Worm (Caenorhabditis elegans): ENCODE results near the gene skr-8.
"Not testable (repeated sequence)": the region's sequence is repeated elsewhere in the genome, so short reads cannot be mapped to it uniquely, and the experiment has no call there.

Gene skr-8

DNA sequence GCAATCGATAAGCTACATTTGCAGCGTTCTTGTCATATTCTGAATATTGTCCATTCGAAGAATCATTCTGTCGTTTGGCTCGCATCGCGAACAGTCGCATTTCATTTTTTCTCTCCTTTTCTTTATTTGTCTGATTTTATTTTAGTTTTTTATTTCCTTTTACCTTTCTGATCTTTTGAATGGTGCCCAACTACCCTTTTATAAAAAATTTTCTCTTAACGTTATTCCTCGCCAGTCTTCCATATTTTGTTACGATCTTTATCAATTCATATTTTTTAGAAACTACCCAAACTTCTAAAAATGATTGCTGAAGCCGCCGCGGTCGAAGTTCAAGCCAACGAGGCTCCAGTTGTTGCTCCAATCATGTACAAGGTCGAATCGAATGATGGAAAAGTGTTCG lies 2.4 kb downstream of the skr-8 start, which contains the start of gene skr-9:
TSS of gene skr-9 (plus strand) at position 301 of the 400 bp plus-strand sequence.
- not testable (repeated sequence) for TF ChIP-seq daf-12, nhr-25, pqm-1 (tag; optimal IDR thresholded peaks at IDR 0.05)

DNA sequence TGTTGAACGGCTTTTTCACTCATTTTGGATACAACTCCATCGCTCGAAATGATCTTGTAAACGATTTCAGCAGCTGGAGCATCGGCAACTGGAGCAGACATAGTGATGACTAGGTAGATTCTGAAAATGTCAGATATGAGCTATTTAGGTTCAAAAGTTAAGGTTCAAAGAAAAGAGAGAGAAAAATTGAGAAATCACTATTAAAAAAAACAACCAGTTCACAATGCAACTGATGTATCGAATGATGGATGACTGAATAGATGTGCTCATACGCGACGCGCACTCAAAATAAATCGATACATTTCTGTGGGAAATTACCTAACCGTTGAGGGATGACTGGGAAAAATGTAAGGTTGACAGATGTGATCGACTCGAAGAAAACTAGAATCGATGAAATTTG lies 3.1 kb downstream of the skr-8 start, which contains the start of gene skr-13:
TSS of gene skr-13 (minus strand) at position 101 of the 400 bp plus-strand sequence.
- no peak for TF ChIP-seq zag-1 (tag; optimal IDR thresholded peaks at IDR 0.05)

- TF ChIP-seq nhr-237 (tag; optimal IDR thresholded peaks at IDR 0.05) (no peak), elt-3 (tag; optimal IDR thresholded peaks at IDR 0.05) (no peak), tbx-2 (tag; optimal IDR thresholded peaks at IDR 0.05) (no peak)
These were observed 12.6 kb downstream of the skr-8 start for ce11 chrIV:17153002-17153401.

DNA sequence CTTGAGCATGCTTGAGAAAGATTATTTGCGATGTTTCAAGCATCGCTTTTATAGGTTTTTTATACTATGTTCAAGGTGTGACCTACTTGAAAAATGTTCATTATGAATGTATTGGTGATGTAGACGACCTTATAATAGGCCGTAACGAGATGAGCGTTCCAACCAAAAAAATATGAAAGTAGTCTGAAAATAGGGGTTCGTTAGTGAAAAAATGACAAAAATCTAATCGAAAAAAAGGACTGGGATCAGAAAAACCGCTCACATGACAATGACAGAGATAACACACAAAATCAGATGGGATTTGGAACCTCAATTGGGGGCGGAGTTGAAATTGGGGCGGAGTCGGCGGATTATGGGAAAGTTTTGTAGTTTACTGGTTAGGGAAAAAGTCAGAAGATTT lies 14.8 kb downstream of the skr-8 start, which contains the start of gene Y116A8C.40:
TSS of gene Y116A8C.40 (minus strand) at position 101 of the 400 bp plus-strand sequence.
- TF ChIP-seq unc-39 (tag; optimal IDR thresholded peaks at IDR 0.05) (no peak), mml-1 (tag; optimal IDR thresholded peaks at IDR 0.05) (no peak), fkh-10 (GFP tag; optimal IDR thresholded peaks at IDR 0.05) (no peak), elt-1 (tag; optimal IDR thresholded peaks at IDR 0.05) (no peak), nhr-11 (tag; optimal IDR thresholded peaks at IDR 0.05) (no peak), nhr-12 (tag; optimal IDR thresholded peaks at IDR 0.05) (no peak), R02D3.7 (tag; optimal IDR thresholded peaks at IDR 0.05) (no peak), nhr-25 (tag; optimal IDR thresholded peaks at IDR 0.05) (no peak), ZK546.5 (tag; optimal IDR thresholded peaks at IDR 0.05) (no peak)

DNA sequence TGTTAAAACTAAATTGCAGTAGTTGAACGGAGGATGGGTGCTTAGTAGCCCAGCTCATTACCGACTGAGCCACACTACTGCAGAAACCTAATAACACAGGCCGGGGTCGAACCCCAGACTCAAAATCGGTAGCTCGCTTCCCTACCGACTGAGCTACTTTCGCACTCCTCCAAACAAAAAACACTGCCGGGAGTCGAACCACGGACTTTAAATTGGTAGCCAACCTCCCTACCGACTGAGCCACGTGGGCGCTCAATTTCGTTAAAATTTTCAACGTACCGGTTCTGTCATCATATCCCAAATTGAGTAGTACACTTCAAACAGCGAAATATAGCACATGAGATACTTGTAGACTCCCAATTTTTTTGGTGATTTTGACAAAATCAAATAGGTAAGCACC lies 15.2 kb downstream of the skr-8 start:
- no peak for TF ChIP-seq snpc-4 (tag; optimal IDR thresholded peaks at IDR 0.05)
- TF ChIP-seq nhr-237 (tag; optimal IDR thresholded peaks at IDR 0.05): no peak
- TF ChIP-seq tbx-2 (tag; optimal IDR thresholded peaks at IDR 0.05): no peak
- no peak for TF ChIP-seq jun-1 (tag; optimal IDR thresholded peaks at IDR 0.05)
- no peak for TF ChIP-seq ceh-16 (tag; optimal IDR thresholded peaks at IDR 0.05)
- no peak for TF ChIP-seq hmg-11 (tag; optimal IDR thresholded peaks at IDR 0.05)
- TF ChIP-seq ceh-28 (tag; optimal IDR thresholded peaks at IDR 0.05): no peak
- no peak for TF ChIP-seq elt-3 (tag; optimal IDR thresholded peaks at IDR 0.05)

DNA sequence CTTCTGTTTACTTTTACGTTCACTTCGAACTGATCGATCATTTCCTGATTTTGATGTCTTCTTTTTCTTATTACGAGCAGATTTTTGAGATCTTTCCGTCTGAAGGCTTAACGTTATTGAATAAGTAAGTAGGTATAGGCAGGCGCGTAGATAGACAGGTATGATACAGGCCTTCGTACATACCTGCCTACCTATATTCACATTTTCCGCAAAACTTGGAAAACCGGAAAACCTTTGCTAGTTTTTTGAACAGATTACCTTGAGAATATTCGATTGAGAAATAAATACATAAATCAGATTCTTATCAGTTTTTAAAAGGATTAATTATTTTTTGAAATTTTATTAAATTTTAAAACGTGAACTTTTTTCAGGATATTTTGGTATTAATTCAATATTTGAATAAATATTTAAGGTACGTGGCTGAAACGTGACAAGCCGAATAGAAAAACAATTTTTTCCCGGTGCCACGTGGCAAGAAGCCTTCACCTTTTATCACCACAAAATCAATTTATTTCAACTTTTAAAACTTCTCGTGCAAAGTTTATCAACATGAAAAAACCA lies 34.5 kb downstream of the skr-8 start, which contains the start of the genes Y116A8C.37 and Y116A8C.38:
TSS of gene Y116A8C.37 (minus strand) at position 101 of the 561 bp plus-strand sequence.
TSS of gene Y116A8C.38 (plus strand) at position 511 of the 561 bp plus-strand sequence.
- TF ChIP-seq nhr-25 (tag; optimal IDR thresholded peaks at IDR 0.05) (no peak), nfya-1 (tag; optimal IDR thresholded peaks at IDR 0.05; ENCODE audit: insufficient read depth) (no peak), ceh-16 (tag; optimal IDR thresholded peaks at IDR 0.05) (no peak), sea-2 (GFP tag; optimal IDR thresholded peaks at IDR 0.05) (no peak), tbx-2 (tag; optimal IDR thresholded peaks at IDR 0.05) (no peak), mdl-1 (tag; optimal IDR thresholded peaks at IDR 0.05) (no peak), R02D3.7 (tag; optimal IDR thresholded peaks at IDR 0.05) (no peak), ama-1 (optimal IDR thresholded peaks at IDR 0.05) (no peak), nhr-28 (tag; optimal IDR thresholded peaks at IDR 0.05) (no peak), elt-3 (tag; optimal IDR thresholded peaks at IDR 0.05) (no peak), ztf-4 (tag; optimal IDR thresholded peaks at IDR 0.05) (no peak), ceh-28 (tag; optimal IDR thresholded peaks at IDR 0.05) (no peak), nhr-77 (tag; optimal IDR thresholded peaks at IDR 0.05) (no peak), skn-1 (tag; optimal IDR thresholded peaks at IDR 0.05) (no peak), lin-15B (tag; optimal IDR thresholded peaks at IDR 0.05) (no peak), fos-1 (tag; optimal IDR thresholded peaks at IDR 0.05) (no peak), jun-1 (tag; optimal IDR thresholded peaks at IDR 0.05) (no peak), nhr-11 (tag; optimal IDR thresholded peaks at IDR 0.05) (no peak)

DNA sequence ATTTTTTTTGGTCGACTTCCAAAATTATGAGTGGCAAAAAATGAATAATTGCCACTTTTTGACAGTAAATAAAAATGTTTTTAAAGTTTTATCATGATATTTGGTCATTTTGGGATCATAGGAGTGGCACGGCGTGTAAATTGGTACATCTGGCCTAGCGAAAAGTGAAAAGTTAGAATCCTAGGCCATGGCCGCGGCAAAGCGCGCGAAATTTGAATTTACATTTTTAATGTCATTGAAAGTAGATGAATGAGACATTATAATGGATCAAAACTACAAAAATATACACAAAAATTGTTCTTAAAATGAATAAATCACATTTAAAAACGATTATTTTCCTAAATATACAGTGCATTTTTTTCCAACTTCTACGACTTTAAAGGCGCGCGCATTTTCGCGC lies 39.1 kb downstream of the skr-8 start:
- TF ChIP-seq fkh-10 (GFP tag; optimal IDR thresholded peaks at IDR 0.05): no peak
- TF ChIP-seq tbx-2 (tag; optimal IDR thresholded peaks at IDR 0.05): no peak
- TF ChIP-seq mml-1 (tag; optimal IDR thresholded peaks at IDR 0.05): no peak
- no peak for TF ChIP-seq zag-1 (tag; optimal IDR thresholded peaks at IDR 0.05)
- TF ChIP-seq pha-4 (tag; optimal IDR thresholded peaks at IDR 0.05): no peak
- no peak for TF ChIP-seq elt-2 (tag; optimal IDR thresholded peaks at IDR 0.05)
- TF ChIP-seq hmg-11 (tag; optimal IDR thresholded peaks at IDR 0.05): no peak
- no peak for TF ChIP-seq nhr-12 (tag; optimal IDR thresholded peaks at IDR 0.05)
- no peak for TF ChIP-seq unc-39 (tag; optimal IDR thresholded peaks at IDR 0.05)
- no peak for TF ChIP-seq pqm-1 (tag; optimal IDR thresholded peaks at IDR 0.05)
- TF ChIP-seq snpc-4 (tag; optimal IDR thresholded peaks at IDR 0.05): no peak
- TF ChIP-seq elt-3 (tag; optimal IDR thresholded peaks at IDR 0.05): no peak
- TF ChIP-seq lin-39 (tag; optimal IDR thresholded peaks at IDR 0.05): no peak
- TF ChIP-seq elt-1 (tag; optimal IDR thresholded peaks at IDR 0.05): no peak
- no peak for TF ChIP-seq lin-15B (tag; optimal IDR thresholded peaks at IDR 0.05)
- no peak for TF ChIP-seq jun-1 (tag; optimal IDR thresholded peaks at IDR 0.05)
- no peak for TF ChIP-seq nhr-28 (tag; optimal IDR thresholded peaks at IDR 0.05)

Data from whole organism, L3 larva.